Worm (Caenorhabditis elegans): ENCODE data around the gene tiar-2.
"Not testable (repeated sequence)": the region's sequence is repeated elsewhere in the genome, so short reads cannot be mapped to it uniquely, and the experiment has no call there.

tiar-2 gene

DNA sequence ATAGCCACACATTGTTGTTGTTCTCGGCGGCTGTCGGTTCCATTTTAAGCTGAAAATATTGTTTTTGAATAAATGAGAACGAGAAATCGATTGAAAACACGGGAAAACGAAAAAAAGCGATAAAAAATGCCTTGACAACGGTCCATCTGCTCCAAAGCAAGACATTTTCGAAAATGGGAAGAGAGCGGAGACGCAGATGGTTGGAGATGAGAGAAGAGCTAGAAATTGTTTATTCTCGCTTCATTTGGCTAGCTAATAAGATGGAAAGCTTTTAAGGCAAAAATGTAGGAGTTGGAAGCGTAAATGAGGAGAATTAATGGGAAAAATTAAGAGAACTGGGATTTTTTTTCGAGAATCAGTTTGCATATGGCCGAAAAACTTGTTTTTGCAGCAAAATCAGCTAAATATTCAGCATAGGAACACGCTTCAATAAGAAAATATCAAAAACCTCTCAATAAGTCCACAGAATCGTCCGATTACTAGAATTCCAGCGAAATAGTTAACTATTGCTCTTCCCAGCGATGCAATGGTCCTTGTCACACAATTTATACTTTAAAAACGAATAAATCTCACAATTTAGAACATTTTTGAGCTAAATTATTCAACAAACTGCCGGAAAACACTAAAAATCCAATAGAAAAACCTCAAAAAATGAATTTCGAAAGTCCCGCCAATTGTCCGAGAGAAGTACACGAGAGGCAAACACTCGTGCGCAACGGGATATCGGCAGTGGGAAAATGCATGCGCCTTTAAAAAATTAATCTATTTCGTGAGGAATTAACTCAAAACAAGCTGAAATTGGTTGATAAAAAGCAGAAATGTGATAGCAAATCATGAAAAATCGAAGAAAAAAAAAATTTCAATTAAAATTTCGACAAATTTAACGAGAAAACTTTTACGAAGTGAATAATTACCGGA is 29.9 kb upstream of the tiar-2 start, which contains the start of gene pisy-1:
Gene pisy-1, minus strand, starts transcription at position 51 of the 918 bp plus-strand sequence.
- TF ChIP-seq sea-1 (GFP tag; conservative IDR thresholded peaks at IDR 0.05) (no peak), flt-1 (GFP tag; IDR thresholded peaks at IDR 0.05) (no peak), scrt-1 (GFP tag; IDR thresholded peaks at IDR 0.05) (no peak), hnd-1 (tag; optimal IDR thresholded peaks at IDR 0.05) (no peak), tbx-37 (GFP tag; conservative IDR thresholded peaks at IDR 0.05) (no peak), ets-7 (tag; optimal IDR thresholded peaks at IDR 0.05) (no peak), pes-1 (GFP tag; IDR thresholded peaks at IDR 0.05) (no peak), tbx-11 (GFP tag; IDR thresholded peaks at IDR 0.05) (no peak), ceh-36 (tag; optimal IDR thresholded peaks at IDR 0.05) (no peak), aly-1 (tag; optimal IDR thresholded peaks at IDR 0.05) (no peak)

- TF ChIP-seq pes-1 (GFP tag; IDR thresholded peaks at IDR 0.05), result no peak
- no peak for TF ChIP-seq ama-1 (optimal IDR thresholded peaks at IDR 0.05)
- no peak for TF ChIP-seq hmg-4 (GFP tag; optimal IDR thresholded peaks at IDR 0.05)
- no peak for TF ChIP-seq flt-1 (GFP tag; IDR thresholded peaks at IDR 0.05)
- no peak for TF ChIP-seq hnd-1 (tag; optimal IDR thresholded peaks at IDR 0.05)
- no peak for TF ChIP-seq aly-1 (tag; optimal IDR thresholded peaks at IDR 0.05)
- no peak for TF ChIP-seq tbx-11 (GFP tag; IDR thresholded peaks at IDR 0.05)
- no peak for TF ChIP-seq B0310.2 (tag; optimal IDR thresholded peaks at IDR 0.05)
- TF ChIP-seq hmbx-1 (tag; optimal IDR thresholded peaks at IDR 0.05), result no peak
- TF ChIP-seq ceh-13 (GFP tag; optimal IDR thresholded peaks at IDR 0.05), result no peak
- TF ChIP-seq ets-7 (tag; optimal IDR thresholded peaks at IDR 0.05), result no peak
- TF ChIP-seq ceh-36 (tag; optimal IDR thresholded peaks at IDR 0.05), result no peak
- TF ChIP-seq tra-4 (tag; optimal IDR thresholded peaks at IDR 0.05), result no peak
- no peak for TF ChIP-seq tbx-37 (GFP tag; conservative IDR thresholded peaks at IDR 0.05)
- TF ChIP-seq F13C5.2 (tag; optimal IDR thresholded peaks at IDR 0.05), result no peak
- TF ChIP-seq sea-1 (GFP tag; conservative IDR thresholded peaks at IDR 0.05), result no peak
- no peak for TF ChIP-seq scrt-1 (GFP tag; IDR thresholded peaks at IDR 0.05)
These were observed 29.2 kb upstream of the tiar-2 start for ce11 chrII:12739306-12739705.

ce11 chrII:12749720-12750119 is 18.8 kb upstream of the tiar-2 start:
- TF ChIP-seq flt-1 (GFP tag; IDR thresholded peaks at IDR 0.05) (peak; percentile 10; the same call in 1 of the 2 replicates), scrt-1 (GFP tag; IDR thresholded peaks at IDR 0.05) (peak; percentile 72)

DNA sequence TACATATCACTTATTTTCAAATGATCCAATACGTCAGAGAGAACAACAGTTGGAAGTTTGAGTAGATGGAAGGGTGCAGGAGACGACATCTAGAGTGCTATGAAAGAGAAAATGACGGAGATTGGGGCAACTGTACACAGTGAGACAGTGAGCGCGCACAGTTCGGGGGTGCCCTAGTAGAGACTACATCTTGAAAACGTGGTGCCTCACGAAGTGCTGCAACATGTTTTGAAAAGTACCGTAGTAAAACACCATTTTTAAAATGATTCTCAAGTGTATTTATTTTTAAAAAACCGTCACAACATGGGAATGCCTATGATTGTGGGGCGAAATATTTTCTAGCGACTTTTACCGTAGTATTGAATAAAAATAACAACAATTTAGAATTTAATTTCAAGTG is 14.8 kb upstream of the tiar-2 start, which contains the start of gene Y46G5A.39:
Gene Y46G5A.39, minus strand, starts transcription at position 101 of the 400 bp plus-strand sequence.
- TF ChIP-seq hmg-4 (GFP tag; optimal IDR thresholded peaks at IDR 0.05); ama-1 (optimal IDR thresholded peaks at IDR 0.05); ceh-36 (tag; optimal IDR thresholded peaks at IDR 0.05): not testable (repeated sequence)

DNA sequence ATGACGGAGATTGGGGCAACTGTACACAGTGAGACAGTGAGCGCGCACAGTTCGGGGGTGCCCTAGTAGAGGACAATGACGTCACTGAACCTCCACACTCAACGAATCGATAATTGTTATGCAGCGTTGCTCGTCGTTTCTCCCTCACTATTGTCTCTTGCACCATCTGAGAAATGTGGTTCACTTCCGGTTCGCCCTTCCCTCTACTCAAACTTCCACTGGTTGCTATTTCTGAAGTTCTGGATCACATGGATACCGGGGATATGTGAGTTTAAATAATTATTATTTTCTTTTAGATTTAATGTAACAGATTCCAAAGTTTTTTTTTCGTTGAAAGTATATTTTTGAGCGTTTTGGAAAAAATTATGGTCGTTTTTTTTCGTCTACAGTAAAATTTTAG is 12.3 kb upstream of the tiar-2 start, which contains the start of the genes Y46G5A.7 and Y46G5A.8:
Gene Y46G5A.7, minus strand, starts transcription at position 153 of the 400 bp plus-strand sequence.
Gene Y46G5A.8, plus strand, starts transcription at position 159 of the 400 bp plus-strand sequence.
- TF ChIP-seq ets-7 (tag; optimal IDR thresholded peaks at IDR 0.05), result peak; percentile 94
- no peak for TF ChIP-seq tbx-37 (GFP tag; conservative IDR thresholded peaks at IDR 0.05)

ce11 chrII:12760497-12760896 is 8.0 kb upstream of the tiar-2 start, which contains the start of gene cnp-2:
TSS of gene cnp-2 (plus strand) at chrII:12760797.
- TF ChIP-seq ets-7 (tag; optimal IDR thresholded peaks at IDR 0.05) (no peak), sea-1 (GFP tag; conservative IDR thresholded peaks at IDR 0.05) (no peak), B0310.2 (tag; optimal IDR thresholded peaks at IDR 0.05) (no peak), ceh-36 (tag; optimal IDR thresholded peaks at IDR 0.05) (no peak), hmbx-1 (tag; optimal IDR thresholded peaks at IDR 0.05) (no peak), hmg-4 (GFP tag; optimal IDR thresholded peaks at IDR 0.05) (no peak), tbx-37 (GFP tag; conservative IDR thresholded peaks at IDR 0.05) (no peak), tra-4 (tag; optimal IDR thresholded peaks at IDR 0.05) (no peak), ama-1 (optimal IDR thresholded peaks at IDR 0.05) (no peak), scrt-1 (GFP tag; IDR thresholded peaks at IDR 0.05) (no peak), tbx-11 (GFP tag; IDR thresholded peaks at IDR 0.05) (no peak), flt-1 (GFP tag; IDR thresholded peaks at IDR 0.05) (no peak), pes-1 (GFP tag; IDR thresholded peaks at IDR 0.05) (no peak), ceh-13 (GFP tag; optimal IDR thresholded peaks at IDR 0.05) (no peak), hnd-1 (tag; optimal IDR thresholded peaks at IDR 0.05) (no peak), F13C5.2 (tag; optimal IDR thresholded peaks at IDR 0.05) (no peak), aly-1 (tag; optimal IDR thresholded peaks at IDR 0.05) (no peak)

- no peak for TF ChIP-seq ceh-36 (tag; optimal IDR thresholded peaks at IDR 0.05)
- no peak for TF ChIP-seq tbx-11 (GFP tag; IDR thresholded peaks at IDR 0.05)
- TF ChIP-seq hnd-1 (tag; optimal IDR thresholded peaks at IDR 0.05), result no peak
- TF ChIP-seq flt-1 (GFP tag; IDR thresholded peaks at IDR 0.05), result no peak
- no peak for TF ChIP-seq aly-1 (tag; optimal IDR thresholded peaks at IDR 0.05)
- TF ChIP-seq F13C5.2 (tag; optimal IDR thresholded peaks at IDR 0.05), result no peak
These were observed 4.0 kb upstream of the tiar-2 start for ce11 chrII:12764476-12764875.

Data from whole organism, early embryonic.